Worm (Caenorhabditis elegans) whole organism, L4/young adult: ENCODE data around the gene kgb-1.

Experiments
- W03F9.2 ChIP-seq: fragments of 150-350 bp; optimal IDR thresholded peaks from 2 replicates; lab custom pipeline; 2014; ENCODE audit warnings: missing biosample characterization, missing genetic modification characterization
- dao-5 ChIP-seq: sonication (generic microtip); optimal IDR thresholded peaks from 2 replicates; lab custom pipeline; 2016; ENCODE audit warnings: missing genotype, missing genetic modification characterization, moderate library complexity, missing compliant biosample characterization
- him-1 ChIP-seq: sonication (generic microtip); optimal IDR thresholded peaks from 2 replicates; lab custom pipeline; 2016; ENCODE audit warnings: missing genotype, missing genetic modification reagents, missing genetic modification characterization, missing compliant biosample characterization

- TF ChIP-seq dao-5 (tag; lab: Kevin White, UChicago) (no peak), him-1 (no peak), W03F9.2 (tag; lab: Kevin White, UChicago) (no peak)
Observed at ce11 chrIV:378838-379237, 31.0 kb downstream of the kgb-1 start.
